Worm (Caenorhabditis elegans) whole organism, young adult: ENCODE data around the gene R09F10.1.

Source experiments
- D2030.7 ChIP-seq: fragments of 200-800 bp; sonication (Bioruptor generic); IDR thresholded peaks from 2 replicates; pipeline ENCODE4 v1.3.6; 2022; ENCODE audit warnings: missing genetic modification reagents, missing genetic modification characterization, missing compliant biosample characterization
- F57C9.4 ChIP-seq: sonication (generic microtip); optimal IDR thresholded peaks from 2 replicates; lab custom pipeline; 2017; ENCODE audit warnings: mild to moderate bottlenecking, missing genetic modification characterization, missing compliant biosample characterization
- K12H6.12 ChIP-seq: fragments of 200-800 bp; sonication (Bioruptor generic); optimal IDR thresholded peaks from 2 replicates; lab custom pipeline; 2018; ENCODE audit warnings: mild to moderate bottlenecking, missing genetic modification characterization, missing compliant biosample characterization
- ZK185.1 ChIP-seq: sonication (generic microtip); optimal IDR thresholded peaks from 2 replicates; lab custom pipeline; 2016; ENCODE audit warnings: mild to moderate bottlenecking, missing genetic modification characterization, missing compliant biosample characterization; ENCODE audit not compliant: poor library complexity, severe bottlenecking
- ama-1 ChIP-seq, 3 experiments: fragments of 150-350 bp in 1 of 3; sonication (generic microtip) in 2 of 3; optimal IDR thresholded peaks; 2 replicates each; lab custom pipeline; 2014 to 2018; ENCODE audit warnings: missing biosample characterization in 2 of 3, missing genetic modification characterization in 2 of 3, missing genetic modification reagents in 2 of 3
- atf-7 ChIP-seq: sonication (generic microtip); optimal IDR thresholded peaks from 2 replicates; lab custom pipeline; 2017; ENCODE audit warnings: mild to moderate bottlenecking, missing genetic modification characterization, missing compliant biosample characterization
- athp-1 ChIP-seq: sonication (generic microtip); optimal IDR thresholded peaks from 2 replicates; lab custom pipeline; 2017; ENCODE audit warnings: mild to moderate bottlenecking, missing genetic modification characterization, missing compliant biosample characterization
- attf-6 ChIP-seq: fragments of 200-800 bp; sonication (Bioruptor generic); IDR thresholded peaks from 2 replicates; pipeline ENCODE4 v1.3.6; 2022; ENCODE audit warnings: missing genetic modification reagents, missing genetic modification characterization, missing compliant biosample characterization
- bed-1 ChIP-seq: fragments of 200-800 bp; sonication (Bioruptor generic); IDR thresholded peaks from 2 replicates; pipeline ENCODE4 v1.3.6; 2022; ENCODE audit warnings: missing genetic modification reagents, missing genetic modification characterization, missing compliant biosample characterization
- cebp-1 ChIP-seq, 2 experiments: fragments of 200-800 bp in 1 of 2; sonication (Bioruptor generic) in 1 of 2; sonication (generic microtip) in 1 of 2; IDR thresholded peaks in 1 of 2; optimal IDR thresholded peaks in 1 of 2; 2 replicates each; pipeline versions ENCODE4 v1.3.6 to Lab custom; 2017 to 2022; ENCODE audit warnings: missing compliant biosample characterization in 2 of 2, missing genetic modification characterization in 2 of 2, mild to moderate bottlenecking in 1 of 2, missing genetic modification reagents in 1 of 2, moderate library complexity in 1 of 2
- chd-7 ChIP-seq: sonication (generic microtip); optimal IDR thresholded peaks from 2 replicates; lab custom pipeline; 2016; ENCODE audit warnings: mild to moderate bottlenecking, missing genetic modification characterization, moderate library complexity, missing compliant biosample characterization
- die-1 ChIP-seq: sonication (generic microtip); optimal IDR thresholded peaks from 2 replicates; lab custom pipeline; 2016; ENCODE audit warnings: missing genotype, mild to moderate bottlenecking, missing genetic modification characterization, missing compliant biosample characterization
- dpl-1 ChIP-seq: fragments of 150-350 bp; optimal IDR thresholded peaks from 2 replicates; lab custom pipeline; 2014; ENCODE audit warnings: missing biosample characterization, missing genetic modification reagents, missing genetic modification characterization
- efl-1 ChIP-seq: fragments of 150-350 bp; optimal IDR thresholded peaks from 2 replicates; lab custom pipeline; 2014; ENCODE audit warnings: missing biosample characterization, missing genetic modification reagents, missing genetic modification characterization
- hmg-20 ChIP-seq: fragments of 200-800 bp; sonication (Bioruptor generic); IDR thresholded peaks from 2 replicates; pipeline ENCODE4 v1.3.6; 2022; ENCODE audit warnings: missing genetic modification reagents, missing genetic modification characterization, missing compliant biosample characterization
- let-526 ChIP-seq: fragments of 200-800 bp; sonication (Bioruptor generic); IDR thresholded peaks from 2 replicates; pipeline ENCODE4 v1.3.6; 2022; ENCODE audit warnings: missing genetic modification reagents, missing genetic modification characterization, missing compliant biosample characterization
- lin-40 ChIP-seq: sonication (generic microtip); optimal IDR thresholded peaks from 2 replicates; lab custom pipeline; 2016; ENCODE audit warnings: missing genetic modification characterization, mild to moderate bottlenecking, missing compliant biosample characterization, missing genotype, missing genetic modification reagents
- lsy-27 ChIP-seq: sonication (generic microtip); optimal IDR thresholded peaks from 2 replicates; lab custom pipeline; 2017; ENCODE audit warnings: missing genetic modification characterization, mild to moderate bottlenecking, missing compliant biosample characterization, antibody characterized with exemption, missing genotype, borderline replicate concordance; ENCODE audit not compliant: insufficient read depth
- mel-28 ChIP-seq: sonication (generic microtip); optimal IDR thresholded peaks from 2 replicates; lab custom pipeline; 2016; ENCODE audit warnings: borderline replicate concordance, mild to moderate bottlenecking, missing genetic modification characterization, missing compliant biosample characterization
- nhr-120 ChIP-seq: fragments of 200-800 bp; sonication (Bioruptor generic); IDR thresholded peaks from 2 replicates; pipeline ENCODE4 v1.3.6; 2022; ENCODE audit warnings: missing genetic modification characterization, missing compliant biosample characterization
- pbrm-1 ChIP-seq: fragments of 200-800 bp; sonication (Bioruptor generic); IDR thresholded peaks from 2 replicates; pipeline ENCODE4 v1.3.6; 2022; ENCODE audit warnings: missing genetic modification reagents, missing genetic modification characterization, missing compliant biosample characterization
- pha-4 ChIP-seq: fragments of 150-350 bp; sonication (generic microtip); optimal IDR thresholded peaks from 2 replicates; lab custom pipeline; 2014; ENCODE audit warnings: missing biosample characterization, missing genetic modification reagents, missing genetic modification characterization
- rcor-1 ChIP-seq: fragments of 200-800 bp; sonication (Bioruptor generic); IDR thresholded peaks from 2 replicates; pipeline ENCODE4 v1.3.6; 2022; ENCODE audit warnings: missing genetic modification reagents, missing genetic modification characterization, missing compliant biosample characterization
- rpc-1 ChIP-seq, 2 experiments: fragments of 150-350 bp in 1 of 2; sonication (generic microtip) in 1 of 2; optimal IDR thresholded peaks; 2 replicates each; lab custom pipeline; 2014 to 2018; ENCODE audit warnings: missing biosample characterization in 1 of 2, missing genetic modification characterization in 1 of 2, missing genetic modification reagents in 1 of 2, missing genotype in 1 of 2
- sdz-38 ChIP-seq: sonication (generic microtip); optimal IDR thresholded peaks from 2 replicates; lab custom pipeline; 2016; ENCODE audit warnings: missing genotype, missing genetic modification characterization, missing compliant biosample characterization
- snpc-1.1 ChIP-seq: sonication (generic microtip); optimal IDR thresholded peaks from 2 replicates; lab custom pipeline; 2017; ENCODE audit warnings: missing genetic modification characterization, mild to moderate bottlenecking, missing compliant biosample characterization, antibody characterized with exemption, moderate library complexity, missing genotype, missing genetic modification reagents; ENCODE audit not compliant: insufficient read depth
- snpc-1.3 ChIP-seq: sonication (generic microtip); optimal IDR thresholded peaks from 2 replicates; lab custom pipeline; 2017; ENCODE audit warnings: missing genetic modification characterization, mild to moderate bottlenecking, missing compliant biosample characterization, antibody characterized with exemption, moderate library complexity, missing genotype, missing genetic modification reagents; ENCODE audit not compliant: insufficient read depth
- tlf-1 ChIP-seq: fragments of 200-800 bp; sonication (Bioruptor generic); optimal IDR thresholded peaks from 2 replicates; lab custom pipeline; 2018; ENCODE audit warnings: mild to moderate bottlenecking, missing genetic modification characterization, missing compliant biosample characterization
- unc-130 ChIP-seq: sonication (generic microtip); optimal IDR thresholded peaks from 2 replicates; lab custom pipeline; 2016; ENCODE audit warnings: missing genetic modification reagents, missing genetic modification characterization, missing compliant biosample characterization
- ztf-25 ChIP-seq: fragments of 200-800 bp; sonication (Bioruptor generic); IDR thresholded peaks from 2 replicates; pipeline ENCODE4 v1.3.6; 2022; ENCODE audit warnings: missing genetic modification reagents, missing genetic modification characterization, missing compliant biosample characterization

Gene R09F10.1

DNA sequence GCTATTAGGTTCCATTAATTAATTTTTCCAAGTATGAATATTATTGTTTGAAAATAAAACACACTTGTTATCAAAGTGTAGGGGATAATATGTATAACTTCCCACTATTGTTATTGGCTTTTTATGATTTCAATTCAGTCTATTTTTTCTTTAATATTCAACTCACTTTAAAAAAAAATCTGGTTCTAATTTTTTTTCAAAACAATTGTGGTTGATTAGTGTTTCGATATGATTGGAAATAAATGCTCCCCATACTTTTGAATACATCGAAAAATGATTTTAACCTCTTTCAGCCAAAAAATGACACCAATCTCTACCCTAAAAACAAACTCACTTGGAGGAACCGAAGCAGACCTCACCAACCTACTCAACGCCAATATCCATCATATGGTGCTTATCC is 17.0 kb downstream of the R09F10.1 start, which contains the start of gene F55E10.2:
Gene F55E10.2 (plus strand): TSS at position 301 of the 400 bp plus-strand sequence.
- no peak for TF ChIP-seq dpl-1 (GFP tag; lab: Kevin White, UChicago)
- TF ChIP-seq cebp-1 (GFP tag; IDR thresholded peaks at IDR 0.05; lab: Robert Waterston, UW) = no peak
- no peak for TF ChIP-seq cebp-1 (tag; optimal IDR thresholded peaks at IDR 0.05; lab: Kevin White, UChicago)
- no peak for TF ChIP-seq ama-1 (optimal IDR thresholded peaks at IDR 0.05; lab: Kevin White, UChicago)
- no peak for TF ChIP-seq ama-1 (GFP tag; optimal IDR thresholded peaks at IDR 0.05; lab: Kevin White, UChicago)

DNA sequence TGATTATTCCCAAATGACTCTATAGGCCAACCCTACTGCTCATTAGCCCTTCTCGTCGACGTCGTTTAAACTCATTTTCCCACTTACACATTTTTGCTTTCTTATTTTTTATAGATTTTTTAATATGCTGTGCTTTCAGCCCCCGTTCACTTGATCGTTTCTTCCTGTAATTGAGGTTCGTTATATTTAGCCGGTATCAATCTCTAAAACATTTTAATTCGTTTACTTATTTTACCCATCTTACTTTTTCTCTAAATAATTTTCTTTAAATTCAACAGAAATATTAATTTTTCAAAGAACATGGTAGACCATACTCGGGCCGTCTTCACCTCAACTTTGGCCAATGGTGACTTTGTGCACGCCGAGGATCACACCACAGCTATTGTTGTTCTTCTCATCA is 18.3 kb downstream of the R09F10.1 start, which contains the start of gene F55E10.1:
Gene F55E10.1 (plus strand): TSS at position 301 of the 400 bp plus-strand sequence.
- TF ChIP-seq ztf-25 (GFP tag; lab: Robert Waterston, UW) (no peak), ZK185.1 (tag; lab: Kevin White, UChicago) (no peak), lin-40 (tag; lab: Kevin White, UChicago) (no peak), sdz-38 (tag; lab: Kevin White, UChicago) (no peak), attf-6 (GFP tag; lab: Robert Waterston, UW) (no peak), snpc-1.1 (tag; lab: Kevin White, UChicago) (no peak), chd-7 (tag; lab: Kevin White, UChicago) (no peak), K12H6.12 (no peak), bed-1 (GFP tag; lab: Robert Waterston, UW) (no peak), snpc-1.3 (tag; lab: Kevin White, UChicago) (no peak), lsy-27 (tag; lab: Kevin White, UChicago) (no peak), tlf-1 (no peak), hmg-20 (GFP tag; lab: Robert Waterston, UW) (no peak), F57C9.4 (tag; lab: Kevin White, UChicago) (no peak), D2030.7 (GFP tag; lab: Robert Waterston, UW) (no peak), mel-28 (tag; lab: Kevin White, UChicago) (no peak), rcor-1 (GFP tag; lab: Robert Waterston, UW) (no peak), pha-4 (tag; lab: Kevin White, UChicago) (no peak), unc-130 (no peak)

DNA sequence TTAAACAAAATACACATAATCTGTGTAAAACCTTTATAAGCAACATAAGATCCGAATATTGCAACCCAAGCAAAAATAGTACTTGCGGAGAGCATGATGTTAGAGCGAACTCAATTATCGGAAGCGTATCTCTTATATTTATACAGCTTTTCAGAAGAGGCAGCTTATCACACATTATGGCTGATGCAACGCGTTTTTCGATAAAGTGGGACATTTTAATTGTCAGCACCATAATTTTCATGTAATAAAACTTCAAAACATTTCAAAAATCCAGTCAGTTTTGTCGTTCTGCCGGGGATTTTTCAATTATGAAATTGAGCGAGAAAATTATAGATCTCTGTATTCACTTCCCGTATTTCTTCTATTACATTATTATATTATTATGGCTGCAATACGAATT is 22.9 kb downstream of the R09F10.1 start, which contains the start of gene drd-5:
Gene drd-5 (minus strand): TSS at position 101 of the 400 bp plus-strand sequence.
- TF ChIP-seq die-1 (tag; lab: Kevin White, UChicago) = no peak
- TF ChIP-seq athp-1 = no peak
- no peak for TF ChIP-seq efl-1 (GFP tag; lab: Kevin White, UChicago)
- TF ChIP-seq rpc-1 (optimal IDR thresholded peaks at IDR 0.05; lab: Kevin White, UChicago) = no peak
- no peak for TF ChIP-seq rpc-1 (tag; optimal IDR thresholded peaks at IDR 0.05; lab: Kevin White, UChicago)
- no peak for TF ChIP-seq ZK185.1 (tag; lab: Kevin White, UChicago)
- TF ChIP-seq pbrm-1 (GFP tag; lab: Robert Waterston, UW) = no peak
- TF ChIP-seq nhr-120 (GFP tag; lab: Robert Waterston, UW) = no peak

DNA sequence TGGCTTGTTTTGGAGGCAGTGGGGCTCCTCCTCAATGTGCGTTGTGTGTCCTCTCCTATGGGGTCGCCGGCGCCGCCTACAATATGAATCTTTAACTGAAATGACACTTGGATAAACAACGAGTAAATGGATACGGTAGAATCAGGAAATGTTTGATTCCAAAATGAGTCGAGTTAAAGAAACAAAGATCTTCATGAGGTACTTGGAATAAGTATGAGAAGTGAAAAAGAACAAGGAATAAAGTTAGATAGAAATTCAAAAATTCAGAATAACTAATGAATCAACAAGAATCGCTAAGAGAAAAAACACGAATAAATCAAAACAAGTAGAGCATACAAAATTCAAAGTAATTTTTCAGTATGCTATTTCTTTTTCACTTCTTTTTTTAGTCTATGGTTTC is 27.6 kb downstream of the R09F10.1 start, which contains the start of gene npr-28:
Gene npr-28 (minus strand): TSS at position 101 of the 400 bp plus-strand sequence.
- TF ChIP-seq atf-7 (tag; lab: Kevin White, UChicago) (no peak), let-526 (GFP tag; lab: Robert Waterston, UW) (0 out of 2 replicates have a peak, but pooled peaks have one; percentile 25)
